Fruit fly (Drosophila melanogaster): Measurements from ENCODE around the gene CG14377.

CG14377 gene

dm6 chr3R:13428341-13429040, 30.9 kb downstream of the CG14377 start (continued):
- peak; percentile 46 for TF ChIP-seq Side (GFP tag; optimal IDR thresholded peaks at IDR 0.05)
- TF ChIP-seq tap (tag; optimal IDR thresholded peaks at IDR 0.05), result peak; percentile 71
- TF ChIP-seq Rx (GFP tag; IDR thresholded peaks at IDR 0.05), result peak; percentile 53
- TF ChIP-seq hbn (GFP tag; IDR thresholded peaks at IDR 0.05; ENCODE audit: partially characterized antibody), result no peak
- TF ChIP-seq dm (GFP tag; optimal IDR thresholded peaks at IDR 0.05), result no peak
- TF ChIP-seq CG4282 (GFP tag; optimal IDR thresholded peaks at IDR 0.05), result no peak
- peak; percentile 24 for TF ChIP-seq NC2β (GFP tag; optimal IDR thresholded peaks at IDR 0.05)
- TF ChIP-seq shn (GFP tag; optimal IDR thresholded peaks at IDR 0.05), result peak; percentile 25
- TF ChIP-seq Hmr (GFP tag; optimal IDR thresholded peaks at IDR 0.05), result peak; percentile 28
- TF ChIP-seq CG34376 (GFP tag; optimal IDR thresholded peaks at IDR 0.05), result no peak
- TF ChIP-seq sima (GFP tag; optimal IDR thresholded peaks at IDR 0.05), result no peak
- TF ChIP-seq CG13123 (GFP tag; optimal IDR thresholded peaks at IDR 0.05), result peak; percentile 34
- TF ChIP-seq lilli (GFP tag; optimal IDR thresholded peaks at IDR 0.05), result peak; percentile 66
- peak; percentile 45 for TF ChIP-seq org-1 (GFP tag; optimal IDR thresholded peaks at IDR 0.05)
- TF ChIP-seq ham (GFP tag; IDR thresholded peaks at IDR 0.05), result no peak
- peak; percentile 44 to 71 for TF ChIP-seq chif (GFP tag; optimal IDR thresholded peaks at IDR 0.05)
- TF ChIP-seq Sry-β (GFP tag; optimal IDR thresholded peaks at IDR 0.05), result no peak
- no peak for TF ChIP-seq amos (GFP tag; IDR thresholded peaks at IDR 0.05; ENCODE audit: partially characterized antibody)
- TF ChIP-seq cg (GFP tag; optimal IDR thresholded peaks at IDR 0.05), result no peak
- peak; percentile 46 for TF ChIP-seq tx (GFP tag; optimal IDR thresholded peaks at IDR 0.05)
- no peak for TF ChIP-seq CG8478 (optimal IDR thresholded peaks at IDR 0.05)
- no peak for TF ChIP-seq sna (GFP tag; IDR thresholded peaks at IDR 0.05; ENCODE audit: partially characterized antibody)
- TF ChIP-seq ap (GFP tag; IDR thresholded peaks at IDR 0.05), result peak; percentile 62
- TF ChIP-seq zen (tag; optimal IDR thresholded peaks at IDR 0.05), result peak; percentile 65
- 0 out of 2 replicates have a peak, but pooled peaks have one; percentile 12 for TF ChIP-seq klu (GFP tag; IDR thresholded peaks at IDR 0.05)
- peak; percentile 49 for TF ChIP-seq CG9609 (GFP tag; optimal IDR thresholded peaks at IDR 0.05)
- TF ChIP-seq nerfin-1 (tag; optimal IDR thresholded peaks at IDR 0.05), result peak; percentile 62
- TF ChIP-seq chinmo (GFP tag; IDR thresholded peaks at IDR 0.05; ENCODE audit: partially characterized antibody), result no peak
- no peak for TF ChIP-seq HmgD (GFP tag; optimal IDR thresholded peaks at IDR 0.05)
- TF ChIP-seq CG32772 (GFP tag; IDR thresholded peaks at IDR 0.05), result peak; percentile 59; the same call in 1 of the 2 replicates
- TF ChIP-seq Gug (GFP tag; IDR thresholded peaks at IDR 0.05), result peak; percentile 58; the same call in 2 of the 4 replicates
- TF ChIP-seq CG8281 (tag; optimal IDR thresholded peaks at IDR 0.05), result peak; percentile 38
- peak; percentile 4 for TF ChIP-seq wek (GFP tag; optimal IDR thresholded peaks at IDR 0.05)
- TF ChIP-seq fu2 (GFP tag; optimal IDR thresholded peaks at IDR 0.05), result no peak
- no peak for TF ChIP-seq Hey (tag; optimal IDR thresholded peaks at IDR 0.05)
- TF ChIP-seq Opbp (GFP tag; IDR thresholded peaks at IDR 0.05; ENCODE audit: partially characterized antibody), result no peak
- peak; percentile 65; the same call in 1 of the 3 replicates for TF ChIP-seq CG11456 (GFP tag; IDR thresholded peaks at IDR 0.05)
- no peak for TF ChIP-seq CG16813 (GFP tag; IDR thresholded peaks at IDR 0.05; ENCODE audit: partially characterized antibody)
- peak; percentile 19 for TF ChIP-seq CG33213 (GFP tag; optimal IDR thresholded peaks at IDR 0.05)
- no peak for TF ChIP-seq slou (GFP tag; optimal IDR thresholded peaks at IDR 0.05)
- peak; percentile 17 for TF ChIP-seq fd102C (GFP tag; optimal IDR thresholded peaks at IDR 0.05)
- TF ChIP-seq Rfx (GFP tag; IDR thresholded peaks at IDR 0.05), result peak; percentile 55
- TF ChIP-seq ken (GFP tag; IDR thresholded peaks at IDR 0.05), result peak; percentile 58; the same call in 1 of the 3 replicates
- TF ChIP-seq pb (GFP tag; optimal IDR thresholded peaks at IDR 0.05), result no peak
- TF ChIP-seq CG11093 (GFP tag; IDR thresholded peaks at IDR 0.05), result 0 out of 3 replicates have a peak, but pooled peaks have one; percentile 21
- no peak for TF ChIP-seq Fer2 (tag; optimal IDR thresholded peaks at IDR 0.05)
- TF ChIP-seq pros (GFP tag; optimal IDR thresholded peaks at IDR 0.05), result peak; percentile 73
- TF ChIP-seq CG30403 (GFP tag; optimal IDR thresholded peaks at IDR 0.05), result peak; percentile 82
- TF ChIP-seq zf30C (GFP tag; optimal IDR thresholded peaks at IDR 0.05), result no peak
- TF ChIP-seq vvl (GFP tag; IDR thresholded peaks at IDR 0.05), result peak; percentile 84
